Fruit fly (Drosophila melanogaster) whole organism: Measurements from ENCODE around the gene CG32388.

Experiments used
- CG8478 ChIP-seq: fragments of >200 bp; optimal IDR thresholded peaks from 2 replicates; lab custom pipeline; 2018; ENCODE audit warnings: inconsistent platforms
- EcR ChIP-seq, 2 experiments: fragments of >200 bp; optimal IDR thresholded peaks; 2 replicates each; lab custom pipeline; 2017; ENCODE audit warnings: missing biosample characterization in 2 of 2, missing genetic modification characterization in 2 of 2, missing genetic modification reagents in 2 of 2
- psq ChIP-seq: fragments of >200 bp; optimal IDR thresholded peaks from 2 replicates; lab custom pipeline; 2017
- usp ChIP-seq: fragments of >200 bp; optimal IDR thresholded peaks from 2 replicates; lab custom pipeline; 2017; ENCODE audit warnings: missing biosample characterization, missing genetic modification characterization, mixed read lengths

- TF ChIP-seq psq (no peak), usp (no peak), CG8478 (lab: Kevin White, UChicago) (no peak), EcR (GFP tag; optimal IDR thresholded peaks at IDR 0.05; lab: Kevin White, UChicago) (no peak)
These were observed 2.6 kb downstream of the CG32388 start for dm6 chr3L:6981823-6982222.
